Worm (Caenorhabditis elegans): ENCODE results near the gene rig-6.
"Not testable (repeated sequence)": the region's sequence is repeated elsewhere in the genome, so short reads cannot be mapped to it uniquely, and the experiment has no call there.

Gene rig-6

DNA sequence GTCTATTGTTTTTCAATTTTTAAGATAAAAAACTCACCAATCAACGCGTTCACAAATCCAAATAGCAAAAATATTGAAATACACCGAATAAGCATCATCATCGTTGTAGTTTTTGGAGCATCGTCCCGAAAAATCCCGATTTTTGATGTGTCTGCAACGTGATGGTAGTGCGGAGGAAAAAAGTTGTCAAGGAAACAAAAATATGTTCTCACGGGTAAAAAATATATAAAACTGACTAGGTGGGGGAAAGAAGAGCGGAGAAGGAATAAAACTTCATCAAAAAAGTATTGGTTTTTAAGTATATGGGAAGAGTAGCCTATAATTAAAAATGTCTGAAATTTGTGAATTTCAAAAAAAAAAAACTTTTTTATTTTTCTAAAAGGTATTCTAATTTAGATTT is at the start of gene rig-6:
TSS of gene rig-6 (minus strand) at position 101 of the 400 bp plus-strand sequence.
- TF ChIP-seq scrt-1 (GFP tag; IDR thresholded peaks at IDR 0.05) = no peak
- TF ChIP-seq ceh-13 (GFP tag; optimal IDR thresholded peaks at IDR 0.05) = no peak

DNA sequence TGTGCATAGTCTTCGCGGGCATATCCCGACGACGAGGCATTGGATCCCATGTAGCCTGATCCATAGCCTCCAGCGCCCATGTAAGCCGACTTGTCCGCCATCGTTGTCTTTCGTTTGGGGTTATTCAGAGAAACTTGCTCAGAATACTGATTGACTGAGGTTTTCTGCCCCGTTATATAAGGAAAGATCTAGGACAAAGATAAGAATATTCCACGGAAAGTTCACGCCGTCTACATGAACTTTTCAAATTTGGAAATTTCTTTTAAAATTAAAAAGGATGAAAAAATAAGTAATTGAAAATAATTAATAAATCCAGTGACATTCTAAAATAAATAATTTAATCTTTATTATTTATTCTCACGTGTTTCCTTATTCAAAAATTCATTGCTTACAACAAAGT is 48.4 kb upstream of the rig-6 start, which contains the start of the genes nspd-5 and F11G11.4:
TSS of gene nspd-5 (minus strand) at position 101 of the 400 bp plus-strand sequence.
TSS of gene F11G11.4 (plus strand) at position 335 of the 400 bp plus-strand sequence.
- TF ChIP-seq ceh-36 (tag; optimal IDR thresholded peaks at IDR 0.05); sea-1 (GFP tag; conservative IDR thresholded peaks at IDR 0.05); hmg-4 (GFP tag; optimal IDR thresholded peaks at IDR 0.05): not testable (repeated sequence)

DNA sequence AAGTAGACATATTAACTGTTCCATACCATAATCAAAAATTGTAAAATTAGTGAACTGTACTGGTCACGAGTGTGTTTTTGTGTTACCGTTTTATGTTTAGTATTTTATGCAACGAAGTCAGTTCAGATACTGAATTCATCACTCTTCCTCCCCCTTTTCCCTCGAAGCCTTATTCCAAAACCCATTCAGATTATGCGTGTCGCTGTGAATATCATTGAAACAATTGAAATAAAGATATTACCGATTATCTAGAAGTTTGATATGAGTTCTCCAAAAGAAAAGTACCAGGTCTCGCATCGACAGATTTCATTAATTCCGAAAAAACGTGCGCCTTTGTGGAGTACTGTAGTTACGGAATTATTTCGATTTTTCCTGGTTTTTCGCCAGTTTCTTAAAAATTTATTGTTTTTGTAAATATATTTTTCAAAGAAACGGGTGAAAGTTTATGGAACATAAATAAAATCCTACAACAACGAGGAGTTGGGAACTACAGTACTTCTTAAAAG is 47.1 kb upstream of the rig-6 start:
- TF ChIP-seq tra-4 (tag; optimal IDR thresholded peaks at IDR 0.05) = no peak
- no peak for TF ChIP-seq B0310.2 (tag; optimal IDR thresholded peaks at IDR 0.05)
- no peak for TF ChIP-seq flt-1 (GFP tag; IDR thresholded peaks at IDR 0.05)
- no peak for TF ChIP-seq F13C5.2 (tag; optimal IDR thresholded peaks at IDR 0.05)
- TF ChIP-seq tbx-37 (GFP tag; conservative IDR thresholded peaks at IDR 0.05) = no peak
- no peak for TF ChIP-seq ceh-13 (GFP tag; optimal IDR thresholded peaks at IDR 0.05)
- no peak for TF ChIP-seq ets-7 (tag; optimal IDR thresholded peaks at IDR 0.05)
- no peak for TF ChIP-seq hmg-4 (GFP tag; optimal IDR thresholded peaks at IDR 0.05)
- TF ChIP-seq ceh-36 (tag; optimal IDR thresholded peaks at IDR 0.05) = no peak
- no peak for TF ChIP-seq hnd-1 (tag; optimal IDR thresholded peaks at IDR 0.05)
- no peak for TF ChIP-seq hmbx-1 (tag; optimal IDR thresholded peaks at IDR 0.05)
- TF ChIP-seq tbx-11 (GFP tag; IDR thresholded peaks at IDR 0.05) = no peak
- TF ChIP-seq ama-1 (optimal IDR thresholded peaks at IDR 0.05) = no peak
- no peak for TF ChIP-seq scrt-1 (GFP tag; IDR thresholded peaks at IDR 0.05)

DNA sequence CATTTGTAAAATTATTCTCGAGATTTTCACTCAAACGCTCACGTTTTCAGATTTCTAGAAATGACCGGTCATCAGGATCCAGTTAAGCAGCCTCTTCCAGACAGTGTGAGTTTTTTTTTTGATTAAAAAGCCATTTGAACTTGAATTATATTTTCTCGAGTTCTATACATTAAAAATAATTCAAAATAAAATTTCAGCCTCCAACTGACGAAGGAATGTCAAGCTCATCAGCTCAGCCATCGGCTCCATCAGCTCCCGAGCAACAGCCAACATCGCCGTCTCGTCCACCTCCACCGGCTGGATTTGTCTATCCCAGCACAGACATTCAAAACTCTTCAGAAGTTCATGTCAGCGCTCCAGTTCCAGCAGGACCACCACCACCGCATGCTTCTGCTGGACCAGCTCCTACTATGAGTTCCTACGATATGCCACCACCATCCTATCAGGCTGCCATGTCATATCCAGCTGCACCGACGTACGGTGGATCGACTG is 46.0 kb upstream of the rig-6 start, which contains the start of gene F11G11.5:
TSS of gene F11G11.5 (plus strand) at position 51 of the 492 bp plus-strand sequence.
- TF ChIP-seq scrt-1 (GFP tag; IDR thresholded peaks at IDR 0.05) (no peak), F13C5.2 (tag; optimal IDR thresholded peaks at IDR 0.05) (no peak), sea-1 (GFP tag; conservative IDR thresholded peaks at IDR 0.05) (no peak), B0310.2 (tag; optimal IDR thresholded peaks at IDR 0.05) (no peak), aly-1 (tag; optimal IDR thresholded peaks at IDR 0.05) (no peak), ets-7 (tag; optimal IDR thresholded peaks at IDR 0.05) (no peak), tbx-11 (GFP tag; IDR thresholded peaks at IDR 0.05) (no peak), tbx-37 (GFP tag; conservative IDR thresholded peaks at IDR 0.05) (no peak), hnd-1 (tag; optimal IDR thresholded peaks at IDR 0.05) (no peak), hmbx-1 (tag; optimal IDR thresholded peaks at IDR 0.05) (no peak), ceh-36 (tag; optimal IDR thresholded peaks at IDR 0.05) (no peak)

DNA sequence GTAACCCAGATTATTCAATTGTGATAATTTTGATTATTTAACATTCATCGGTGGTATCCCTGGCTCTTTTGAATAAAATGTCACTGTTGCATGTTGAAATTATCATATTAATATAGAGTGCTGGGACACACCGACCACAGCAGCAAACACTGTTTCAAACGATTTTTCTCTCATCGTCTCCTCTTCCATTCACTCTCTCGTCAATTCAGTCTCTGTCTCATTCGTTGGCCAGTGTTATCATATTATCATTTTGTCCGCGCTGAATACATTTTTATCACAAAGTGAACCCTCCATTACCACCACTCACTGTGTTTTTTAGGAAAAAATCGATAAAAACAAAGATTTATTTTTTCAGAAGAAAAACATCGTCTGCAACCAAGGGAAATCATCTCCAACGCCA is 45.2 kb upstream of the rig-6 start:
- TF ChIP-seq sea-1 (GFP tag; conservative IDR thresholded peaks at IDR 0.05) (no peak), ceh-36 (tag; optimal IDR thresholded peaks at IDR 0.05) (no peak), aly-1 (tag; optimal IDR thresholded peaks at IDR 0.05) (no peak), F13C5.2 (tag; optimal IDR thresholded peaks at IDR 0.05) (no peak), ceh-13 (GFP tag; optimal IDR thresholded peaks at IDR 0.05) (no peak), tra-4 (tag; optimal IDR thresholded peaks at IDR 0.05) (no peak), ama-1 (optimal IDR thresholded peaks at IDR 0.05) (no peak), hmg-4 (GFP tag; optimal IDR thresholded peaks at IDR 0.05) (no peak)

DNA sequence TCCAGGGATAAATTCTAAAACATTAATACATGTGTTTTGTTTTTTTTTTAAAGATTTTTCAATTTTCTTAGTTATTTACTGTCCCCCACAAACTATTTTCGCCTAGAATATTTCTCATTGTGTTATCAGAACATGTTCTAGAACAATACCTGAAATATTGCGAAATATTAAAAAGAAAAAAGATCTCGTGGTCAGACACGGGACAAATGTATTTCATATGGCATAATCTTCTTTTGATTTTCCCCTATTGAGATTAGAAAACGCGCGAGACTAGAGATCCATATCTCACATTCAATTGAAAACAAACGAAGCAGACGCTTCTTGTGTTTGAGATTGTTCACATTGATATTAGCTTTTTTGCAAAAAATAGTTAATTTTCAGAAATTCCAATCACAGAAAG is 44.2 kb upstream of the rig-6 start:
- TF ChIP-seq hmg-4 (GFP tag; optimal IDR thresholded peaks at IDR 0.05) (no peak), sea-1 (GFP tag; conservative IDR thresholded peaks at IDR 0.05) (no peak)

DNA sequence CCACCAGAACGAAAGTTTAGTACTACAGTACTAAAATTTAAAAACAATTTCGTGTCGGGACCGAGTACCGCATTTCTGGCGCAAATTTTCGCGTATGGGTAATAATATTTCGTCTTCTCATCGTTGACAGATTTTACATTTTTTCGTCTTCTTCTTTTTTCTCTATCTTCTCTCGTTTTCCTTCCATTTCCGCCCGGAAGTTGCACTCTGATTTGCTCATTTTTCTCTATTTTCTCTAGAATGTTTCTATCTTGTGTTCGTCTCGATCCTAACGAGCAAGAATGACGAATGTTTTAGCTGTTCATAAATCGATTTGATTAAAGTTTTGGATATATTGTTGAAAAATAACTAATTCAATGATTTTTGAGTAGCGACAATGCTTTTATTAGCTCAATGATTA is 43.6 kb upstream of the rig-6 start:
- no peak for TF ChIP-seq ceh-36 (tag; optimal IDR thresholded peaks at IDR 0.05)
- TF ChIP-seq F13C5.2 (tag; optimal IDR thresholded peaks at IDR 0.05) = no peak
- TF ChIP-seq scrt-1 (GFP tag; IDR thresholded peaks at IDR 0.05) = no peak
- no peak for TF ChIP-seq pes-1 (GFP tag; IDR thresholded peaks at IDR 0.05)
- TF ChIP-seq hmg-4 (GFP tag; optimal IDR thresholded peaks at IDR 0.05) = no peak
- no peak for TF ChIP-seq hmbx-1 (tag; optimal IDR thresholded peaks at IDR 0.05)
- no peak for TF ChIP-seq hnd-1 (tag; optimal IDR thresholded peaks at IDR 0.05)

DNA sequence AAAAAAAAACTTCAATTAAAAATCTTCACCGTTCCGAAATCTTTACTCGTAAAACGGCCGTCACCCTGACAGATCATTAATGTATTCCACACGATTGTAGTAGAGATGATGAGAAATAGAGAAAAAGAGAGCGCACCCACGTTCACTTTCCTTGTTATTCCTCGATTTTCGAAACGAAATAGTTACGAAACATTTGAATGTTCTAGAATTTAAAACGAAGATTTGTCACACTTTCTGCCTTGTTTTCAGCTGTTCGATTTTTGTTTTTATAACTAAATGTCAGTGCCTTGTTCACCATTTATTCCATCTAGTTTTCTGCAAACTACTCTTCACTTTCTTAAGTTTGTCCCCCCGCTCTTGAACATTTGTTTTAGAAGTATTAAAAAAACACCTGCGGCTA is 42.9 kb upstream of the rig-6 start:
- TF ChIP-seq tra-4 (tag; optimal IDR thresholded peaks at IDR 0.05) = no peak
- TF ChIP-seq aly-1 (tag; optimal IDR thresholded peaks at IDR 0.05) = no peak
- TF ChIP-seq sea-1 (GFP tag; conservative IDR thresholded peaks at IDR 0.05) = no peak
- no peak for TF ChIP-seq ceh-13 (GFP tag; optimal IDR thresholded peaks at IDR 0.05)
- no peak for TF ChIP-seq hmg-4 (GFP tag; optimal IDR thresholded peaks at IDR 0.05)
- no peak for TF ChIP-seq pes-1 (GFP tag; IDR thresholded peaks at IDR 0.05)

DNA sequence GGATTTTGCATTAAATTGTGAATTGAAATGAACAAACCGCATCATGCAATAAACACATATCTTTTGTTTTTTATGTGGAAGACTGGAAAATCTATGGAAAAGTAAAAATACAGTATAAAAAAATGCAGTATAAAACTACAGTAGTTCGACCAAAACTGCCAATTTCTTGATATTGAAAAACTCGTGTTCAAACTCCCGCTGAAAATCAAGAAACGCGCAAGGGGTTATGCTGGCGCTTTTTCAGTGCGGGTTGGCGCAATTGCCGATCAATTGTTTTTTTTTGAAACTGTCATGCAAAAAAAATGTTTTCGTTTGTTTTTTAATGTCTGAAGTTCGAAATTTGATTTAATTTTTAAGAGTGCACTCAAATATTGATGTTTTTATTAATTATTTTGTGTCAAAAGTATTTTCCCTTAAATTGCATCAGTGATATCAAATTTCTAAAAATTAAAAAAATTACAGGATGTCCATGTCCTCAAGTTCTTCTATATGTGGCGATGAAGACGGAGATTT is 39.8 kb upstream of the rig-6 start, which contains the start of gene dnj-9:
TSS of gene dnj-9 (plus strand) at position 463 of the 513 bp plus-strand sequence.
- no peak for TF ChIP-seq ama-1 (optimal IDR thresholded peaks at IDR 0.05)
- TF ChIP-seq ceh-36 (tag; optimal IDR thresholded peaks at IDR 0.05) = peak; percentile 30
- TF ChIP-seq sea-1 (GFP tag; conservative IDR thresholded peaks at IDR 0.05) = no peak
- peak; percentile 68 for TF ChIP-seq F13C5.2 (tag; optimal IDR thresholded peaks at IDR 0.05)
- TF ChIP-seq tbx-11 (GFP tag; IDR thresholded peaks at IDR 0.05) = no peak
- peak; percentile 32 for TF ChIP-seq hnd-1 (tag; optimal IDR thresholded peaks at IDR 0.05)
- TF ChIP-seq flt-1 (GFP tag; IDR thresholded peaks at IDR 0.05) = peak; percentile 62; the same call in 1 of the 2 replicates
- TF ChIP-seq ceh-13 (GFP tag; optimal IDR thresholded peaks at IDR 0.05) = no peak
- TF ChIP-seq ets-7 (tag; optimal IDR thresholded peaks at IDR 0.05) = no peak
- no peak for TF ChIP-seq B0310.2 (tag; optimal IDR thresholded peaks at IDR 0.05)
- TF ChIP-seq tra-4 (tag; optimal IDR thresholded peaks at IDR 0.05) = no peak
- no peak for TF ChIP-seq hmg-4 (GFP tag; optimal IDR thresholded peaks at IDR 0.05)
- peak; percentile 29 for TF ChIP-seq hmbx-1 (tag; optimal IDR thresholded peaks at IDR 0.05)
- no peak for TF ChIP-seq aly-1 (tag; optimal IDR thresholded peaks at IDR 0.05)
- TF ChIP-seq scrt-1 (GFP tag; IDR thresholded peaks at IDR 0.05) = peak; percentile 59; the same call in 1 of the 2 replicates
- peak; percentile 48; the same call in 1 of the 2 replicates for TF ChIP-seq pes-1 (GFP tag; IDR thresholded peaks at IDR 0.05)
- 0 out of 2 replicates have a peak, but pooled peaks have one; percentile 31 for TF ChIP-seq tbx-37 (GFP tag; conservative IDR thresholded peaks at IDR 0.05)

All from whole organism, early embryonic.